Fruit fly (Drosophila melanogaster): Measurements from ENCODE around the gene Ubc87F.

DNA sequence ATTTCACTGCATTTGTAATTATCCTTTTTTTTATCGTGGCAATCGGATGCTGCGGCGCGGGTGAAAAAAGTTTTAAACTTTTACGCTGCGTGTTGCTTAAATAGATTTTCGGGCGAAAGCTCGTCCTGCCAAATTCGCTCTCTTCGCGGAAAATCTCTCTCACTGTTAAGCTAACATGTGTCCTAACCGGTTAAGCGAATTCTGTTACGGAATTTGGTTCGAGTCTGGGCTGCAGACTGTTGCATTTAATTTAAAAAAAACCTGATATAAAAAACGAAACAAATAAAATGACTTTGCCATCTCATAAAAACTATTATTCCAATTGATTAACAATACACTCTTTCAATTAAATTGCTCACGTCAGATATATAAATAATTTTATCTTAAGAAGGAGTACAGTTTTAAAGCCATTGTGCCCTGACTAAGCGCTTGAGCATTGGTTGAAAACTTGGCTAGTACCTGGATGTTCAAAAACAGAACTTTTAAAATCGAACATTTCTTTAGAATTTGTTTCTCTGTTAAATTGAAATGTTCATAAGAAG, 43.4 kb downstream of the Ubc87F start, which contains the start of gene Task6:
- TF ChIP-seq pan (optimal IDR thresholded peaks at IDR 0.05) (no peak), psq (optimal IDR thresholded peaks at IDR 0.05) (no peak), usp (GFP tag; optimal IDR thresholded peaks at IDR 0.05) (no peak)

Measured in whole organism.